Fruit fly (Drosophila melanogaster) whole organism, embryonic: ENCODE measurements around the gene HDAC1.
A peak's percentile ranks its signal among the peaks of the same experiment; 100 is the strongest.

Experiments used
- Ada2b ChIP-seq: fragments of 200-800 bp; sonication (Bioruptor generic); IDR thresholded peaks from 2 replicates; pipeline ENCODE4 v1.3.6; 2022; ENCODE audit warnings: missing biosample characterization, missing genetic modification characterization
- Bdp1 ChIP-seq: fragments of 200-800 bp; sonication (Bioruptor generic); optimal IDR thresholded peaks from 3 replicates; lab custom pipeline; 2016; ENCODE audit warnings: missing biosample characterization, missing genetic modification characterization
- Bgb ChIP-seq: fragments of 200-800 bp; sonication (Bioruptor generic); IDR thresholded peaks from 2 replicates; pipeline ENCODE4 v1.3.6; 2022; ENCODE audit warnings: missing biosample characterization, missing genetic modification characterization; ENCODE audit not compliant: partially characterized antibody
- Blimp-1 ChIP-seq: fragments of 200-800 bp; sonication (Bioruptor generic); optimal IDR thresholded peaks from 3 replicates; lab custom pipeline; 2018; ENCODE audit warnings: missing biosample characterization, missing genetic modification characterization, mild to moderate bottlenecking, moderate library complexity, missing genetic modification reagents
- BtbVII ChIP-seq: fragments of 200-800 bp; sonication (Bioruptor generic); optimal IDR thresholded peaks from 3 replicates; lab custom pipeline; 2017; ENCODE audit warnings: missing biosample characterization, mild to moderate bottlenecking, missing genetic modification characterization
- CG10565 ChIP-seq: fragments of 200-800 bp; sonication (Bioruptor generic); optimal IDR thresholded peaks from 3 replicates; lab custom pipeline; 2016; ENCODE audit warnings: missing biosample characterization, mild to moderate bottlenecking, missing genetic modification characterization
- CG14050 ChIP-seq: fragments of 200-800 bp; sonication (Bioruptor generic); IDR thresholded peaks from 3 replicates; pipeline ENCODE4 v1.3.6; 2022; ENCODE audit warnings: missing biosample characterization, missing genetic modification characterization
- CG14441 ChIP-seq: fragments of 200-800 bp; sonication (Bioruptor generic); IDR thresholded peaks from 2 replicates; pipeline ENCODE4 v1.3.6; 2022; ENCODE audit warnings: missing biosample characterization, missing genetic modification characterization
- CG14710 ChIP-seq: fragments of 200-800 bp; sonication (Bioruptor generic); optimal IDR thresholded peaks from 3 replicates; lab custom pipeline; 2019; ENCODE audit warnings: missing biosample characterization, mild to moderate bottlenecking, missing genetic modification characterization, moderate library complexity
- CG14860 ChIP-seq: fragments of 200-800 bp; sonication (Bioruptor generic); IDR thresholded peaks from 3 replicates; pipeline ENCODE4 v1.3.6; 2022; ENCODE audit warnings: missing biosample characterization, missing genetic modification characterization; ENCODE audit not compliant: partially characterized antibody
- CG15601 ChIP-seq: fragments of 200-800 bp; sonication (Bioruptor generic); optimal IDR thresholded peaks from 3 replicates; lab custom pipeline; 2019; ENCODE audit warnings: missing biosample characterization, mild to moderate bottlenecking, missing genetic modification characterization, moderate library complexity
- CG18619 ChIP-seq: fragments of 200-800 bp; sonication (Bioruptor generic); optimal IDR thresholded peaks from 3 replicates; lab custom pipeline; 2017; ENCODE audit warnings: missing biosample characterization, mild to moderate bottlenecking, missing genetic modification characterization
- CG2199 ChIP-seq: fragments of 200-800 bp; sonication (Bioruptor generic); IDR thresholded peaks from 3 replicates; pipeline ENCODE4 v1.3.6; 2022; ENCODE audit warnings: missing biosample characterization, missing genetic modification characterization
- CG6689 ChIP-seq: fragments of 200-800 bp; sonication (Bioruptor generic); IDR thresholded peaks from 2 replicates; pipeline ENCODE4 v1.3.6; 2022; ENCODE audit warnings: missing biosample characterization, missing genetic modification characterization
- CG8924 ChIP-seq: fragments of 200-800 bp; optimal IDR thresholded peaks from 3 replicates; lab custom pipeline; 2019; ENCODE audit warnings: missing biosample characterization, mild to moderate bottlenecking, missing genetic modification characterization, moderate library complexity
- Deaf1 ChIP-seq: fragments of 200-800 bp; optimal IDR thresholded peaks from 3 replicates; lab custom pipeline; 2019; ENCODE audit warnings: missing biosample characterization, mild to moderate bottlenecking, missing genetic modification characterization, moderate library complexity
- Doc3 ChIP-seq: fragments of 200-800 bp; sonication (Bioruptor generic); IDR thresholded peaks from 3 replicates; pipeline ENCODE4 v1.3.6; 2022; ENCODE audit warnings: missing biosample characterization, missing genetic modification characterization; ENCODE audit not compliant: partially characterized antibody
- Fer3 ChIP-seq: fragments of 200-800 bp; sonication (Bioruptor generic); optimal IDR thresholded peaks from 2 replicates; lab custom pipeline; 2018; ENCODE audit warnings: missing biosample characterization, mild to moderate bottlenecking, missing genetic modification characterization, moderate library complexity
- H2.0 ChIP-seq: fragments of 200-800 bp; sonication (Bioruptor generic); IDR thresholded peaks from 2 replicates; pipeline ENCODE4 v1.3.6; 2022; ENCODE audit warnings: missing biosample characterization, missing genetic modification characterization
- HmgD ChIP-seq: fragments of 200-800 bp; sonication (Bioruptor generic); optimal IDR thresholded peaks from 3 replicates; lab custom pipeline; 2016; ENCODE audit warnings: missing biosample characterization, missing genetic modification characterization
- Hr51 ChIP-seq, 2 experiments: fragments of 200-800 bp; sonication (Bioruptor generic); optimal IDR thresholded peaks; 2 replicates in 1 of 2; 3 replicates in 1 of 2; lab custom pipeline; 2016 to 2018; ENCODE audit warnings: missing biosample characterization in 2 of 2, missing genetic modification characterization in 2 of 2, mild to moderate bottlenecking in 1 of 2, moderate library complexity in 1 of 2
- NK7.1 ChIP-seq: fragments of 200-800 bp; sonication (Bioruptor generic); optimal IDR thresholded peaks from 3 replicates; lab custom pipeline; 2016; ENCODE audit warnings: missing biosample characterization, missing genetic modification characterization
- Neu2 ChIP-seq: fragments of 200-800 bp; sonication (Bioruptor generic); optimal IDR thresholded peaks from 3 replicates; lab custom pipeline; 2016; ENCODE audit warnings: missing biosample characterization, missing genetic modification characterization, borderline replicate concordance
- Nf-YA ChIP-seq: fragments of 200-800 bp; sonication (Bioruptor generic); IDR thresholded peaks from 2 replicates; pipeline ENCODE4 v1.3.6; 2022; ENCODE audit warnings: missing biosample characterization, missing genetic modification characterization
- Nf-YB ChIP-seq: fragments of 200-800 bp; sonication (Bioruptor generic); optimal IDR thresholded peaks from 3 replicates; lab custom pipeline; 2019; ENCODE audit warnings: missing biosample characterization, mild to moderate bottlenecking, missing genetic modification characterization, moderate library complexity
- Side ChIP-seq: fragments of 200-800 bp; sonication (Bioruptor generic); optimal IDR thresholded peaks from 2 replicates; lab custom pipeline; 2016; ENCODE audit warnings: missing biosample characterization, missing genetic modification characterization
- Sox100B ChIP-seq: fragments of 200-800 bp; sonication (Bioruptor generic); optimal IDR thresholded peaks from 3 replicates; lab custom pipeline; 2018; ENCODE audit warnings: missing biosample characterization, mild to moderate bottlenecking, missing genetic modification characterization
- Sox102F ChIP-seq: fragments of 200-800 bp; sonication (Bioruptor generic); optimal IDR thresholded peaks from 2 replicates; lab custom pipeline; 2018; ENCODE audit warnings: missing biosample characterization, mild to moderate bottlenecking, missing genetic modification characterization, moderate library complexity
- Sry-β ChIP-seq: fragments of 200-800 bp; sonication (Bioruptor generic); optimal IDR thresholded peaks from 2 replicates; lab custom pipeline; 2018; ENCODE audit warnings: missing biosample characterization, mild to moderate bottlenecking, missing genetic modification characterization, moderate library complexity
- YL-1 ChIP-seq: fragments of 200-800 bp; sonication (Bioruptor generic); optimal IDR thresholded peaks from 3 replicates; lab custom pipeline; 2017; ENCODE audit warnings: missing biosample characterization, mild to moderate bottlenecking, missing genetic modification characterization
- br ChIP-seq: fragments of >200 bp; optimal IDR thresholded peaks from 2 replicates; lab custom pipeline; 2017
- cg ChIP-seq: fragments of 200-800 bp; sonication (Bioruptor generic); optimal IDR thresholded peaks from 3 replicates; lab custom pipeline; 2019; ENCODE audit warnings: missing biosample characterization, mild to moderate bottlenecking, missing genetic modification characterization, moderate library complexity
- chn ChIP-seq: fragments of 200-800 bp; sonication (Bioruptor generic); optimal IDR thresholded peaks from 2 replicates; lab custom pipeline; 2016; ENCODE audit warnings: missing biosample characterization, missing genetic modification characterization
- ci ChIP-seq: fragments of 200-800 bp; sonication (Bioruptor generic); IDR thresholded peaks from 3 replicates; pipeline ENCODE4 v1.3.6; 2022; ENCODE audit warnings: missing biosample characterization, missing genetic modification characterization
- crp ChIP-seq, 2 experiments: fragments of 200-800 bp; sonication (Bioruptor generic); optimal IDR thresholded peaks; 2 replicates in 1 of 2; 3 replicates in 1 of 2; lab custom pipeline; 2017; ENCODE audit warnings: missing biosample characterization in 2 of 2, missing genetic modification characterization in 2 of 2, mild to moderate bottlenecking in 1 of 2, moderate library complexity in 1 of 2
- disco-r ChIP-seq: fragments of 200-800 bp; sonication (Bioruptor generic); optimal IDR thresholded peaks from 2 replicates; lab custom pipeline; 2016; ENCODE audit warnings: missing biosample characterization, missing genetic modification characterization
- eyg ChIP-seq: fragments of 200-800 bp; sonication (Bioruptor generic); optimal IDR thresholded peaks from 3 replicates; lab custom pipeline; 2016; ENCODE audit warnings: missing biosample characterization, missing genetic modification characterization
- gfzf ChIP-seq: fragments of 200-800 bp; sonication (Bioruptor generic); optimal IDR thresholded peaks from 2 replicates; lab custom pipeline; 2016; ENCODE audit warnings: missing biosample characterization, mild to moderate bottlenecking, missing genetic modification characterization, moderate library complexity
- hkb ChIP-seq, 2 experiments: fragments of 200-800 bp in 1 of 2; fragments of >200 bp in 1 of 2; sonication (Bioruptor generic) in 1 of 2; IDR thresholded peaks in 1 of 2; optimal IDR thresholded peaks in 1 of 2; 2 replicates each; pipeline versions ENCODE4 v1.3.6 to Lab custom; 2017 to 2022; ENCODE audit warnings: missing biosample characterization in 1 of 2, missing genetic modification characterization in 1 of 2
- luna ChIP-seq: fragments of 200-800 bp; sonication (Bioruptor generic); optimal IDR thresholded peaks from 2 replicates; lab custom pipeline; 2016; ENCODE audit warnings: missing biosample characterization, missing genetic modification characterization
- mirr ChIP-seq: fragments of 200-800 bp; sonication (Bioruptor generic); optimal IDR thresholded peaks from 3 replicates; lab custom pipeline; 2018; ENCODE audit warnings: missing biosample characterization, mild to moderate bottlenecking, missing genetic modification characterization
- mld ChIP-seq: fragments of 200-800 bp; sonication (Bioruptor generic); IDR thresholded peaks from 3 replicates; pipeline ENCODE4 v1.3.6; 2022; ENCODE audit warnings: missing biosample characterization, missing genetic modification characterization; ENCODE audit not compliant: partially characterized antibody
- otp ChIP-seq: fragments of 200-800 bp; sonication (Bioruptor generic); IDR thresholded peaks from 3 replicates; pipeline ENCODE4, ENCODE4 v1.3.6; 2022; ENCODE audit warnings: missing biosample characterization, missing genetic modification characterization
- rib ChIP-seq: fragments of 200-800 bp; sonication (Bioruptor generic); IDR thresholded peaks from 2 replicates; pipeline ENCODE4 v1.3.6; 2022; ENCODE audit warnings: missing biosample characterization, missing genetic modification characterization
- shn ChIP-seq: fragments of 200-800 bp; sonication (Bioruptor generic); optimal IDR thresholded peaks from 3 replicates; lab custom pipeline; 2016; ENCODE audit warnings: missing biosample characterization, missing genetic modification characterization
- sna ChIP-seq: fragments of 200-800 bp; sonication (Bioruptor generic); IDR thresholded peaks from 2 replicates; pipeline ENCODE4 v1.3.6; 2022; ENCODE audit warnings: missing biosample characterization, missing genetic modification characterization; ENCODE audit not compliant: partially characterized antibody
- ssp ChIP-seq: fragments of 200-800 bp; sonication (Bioruptor generic); IDR thresholded peaks from 2 replicates; pipeline ENCODE4 v1.3.6; 2022; ENCODE audit warnings: missing biosample characterization, missing genetic modification characterization
- sug ChIP-seq: fragments of 200-800 bp; optimal IDR thresholded peaks from 2 replicates; lab custom pipeline; 2019; ENCODE audit warnings: missing biosample characterization, mild to moderate bottlenecking, missing genetic modification characterization, moderate library complexity
- tup ChIP-seq: fragments of 200-800 bp; sonication (Bioruptor generic); optimal IDR thresholded peaks from 2 replicates; lab custom pipeline; 2016; ENCODE audit warnings: missing biosample characterization, mild to moderate bottlenecking, missing genetic modification characterization, moderate library complexity
- unc-4 ChIP-seq: fragments of 200-800 bp; sonication (Bioruptor generic); IDR thresholded peaks from 2 replicates; pipeline ENCODE4 v1.3.6; 2022; ENCODE audit warnings: missing biosample characterization, missing genetic modification characterization; ENCODE audit not compliant: partially characterized antibody

Gene HDAC1

dm6 chr3L:4627012-4627411, 478 bp downstream of the HDAC1 start (continued):
- TF ChIP-seq CG10565 (GFP tag; lab: Kevin White, UChicago) (no peak), unc-4 (GFP tag; lab: Robert Waterston, UW) (no peak), Doc3 (no peak), mld (0 out of 3 replicates have a peak, but pooled peaks have one; percentile 26), CG15601 (tag; lab: Kevin White, UChicago) (no peak), HmgD (GFP tag; lab: Kevin White, UChicago) (peak; percentile 89), Hr51 (GFP tag; optimal IDR thresholded peaks at IDR 0.05; lab: Kevin White, UChicago) (no peak), Deaf1 (tag; lab: Kevin White, UChicago) (peak; percentile 33), CG2199 (peak; percentile 83; the same call in 2 of the 3 replicates), tup (GFP tag; lab: Kevin White, UChicago) (no peak), hkb (optimal IDR thresholded peaks at IDR 0.05; lab: Kevin White, UChicago) (no peak), hkb (GFP tag; IDR thresholded peaks at IDR 0.05; lab: Robert Waterston, UW) (no peak), luna (GFP tag; lab: Kevin White, UChicago) (no peak), sna (GFP tag; lab: Robert Waterston, UW) (no peak), YL-1 (peak; percentile 97), chn (GFP tag; lab: Kevin White, UChicago) (no peak), NK7.1 (GFP tag; lab: Kevin White, UChicago) (no peak), crp (GFP tag; optimal IDR thresholded peaks at IDR 0.05; lab: Kevin White, UChicago) (no peak), shn (GFP tag; lab: Kevin White, UChicago) (no peak), Sry-β (GFP tag; lab: Kevin White, UChicago) (no peak), Neu2 (GFP tag; lab: Kevin White, UChicago) (no peak), CG8924 (tag; lab: Kevin White, UChicago) (peak; percentile 24), Ada2b (GFP tag; lab: Robert Waterston, UW) (no peak), cg (GFP tag; lab: Kevin White, UChicago) (peak; percentile 81), ssp (no peak), sug (tag; lab: Kevin White, UChicago) (peak; percentile 23), Sox100B (GFP tag; lab: Kevin White, UChicago) (no peak), CG14441 (GFP tag; lab: Robert Waterston, UW) (no peak), Blimp-1 (GFP tag; lab: Kevin White, UChicago) (peak; percentile 89), Side (no peak), BtbVII (GFP tag; lab: Kevin White, UChicago) (no peak), disco-r (GFP tag; lab: Kevin White, UChicago) (no peak), Bgb (GFP tag; lab: Robert Waterston, UW) (peak; percentile 49), rib (GFP tag; lab: Robert Waterston, UW) (peak; percentile 65), CG6689 (no peak), mirr (peak; percentile 6), CG14710 (tag; lab: Kevin White, UChicago) (no peak), gfzf (GFP tag; lab: Kevin White, UChicago) (no peak), Sox102F (GFP tag; lab: Kevin White, UChicago) (no peak), Nf-YA (GFP tag; lab: Robert Waterston, UW) (no peak), ci (0 out of 3 replicates have a peak, but pooled peaks have one; percentile 50), Bdp1 (GFP tag; lab: Kevin White, UChicago) (no peak), H2.0 (no peak), Nf-YB (GFP tag; lab: Kevin White, UChicago) (no peak), eyg (GFP tag; lab: Kevin White, UChicago) (no peak), br (lab: Kevin White, UChicago) (no peak), CG14050 (GFP tag; lab: Robert Waterston, UW) (no peak), CG14860 (GFP tag; lab: Robert Waterston, UW) (0 out of 3 replicates have a peak, but pooled peaks have one; percentile 42), CG18619 (no peak), otp (GFP tag; lab: Robert Waterston, UW) (no peak), Fer3 (tag; lab: Kevin White, UChicago) (no peak)
